Worm (Caenorhabditis elegans) whole organism, young adult: Measurements from ENCODE around the gene chhy-1.

Experiments used
- C06A6.2 ChIP-seq: fragments of 200-800 bp; sonication (Bioruptor generic); conservative IDR thresholded peaks from 2 replicates; pipeline ENCODE4 v1.3.6; 2022; ENCODE audit warnings: missing genetic modification characterization, missing compliant biosample characterization
- C17E4.6 ChIP-seq: fragments of 200-800 bp; sonication (Bioruptor generic); IDR thresholded peaks from 2 replicates; pipeline ENCODE4 v1.3.6; 2022; ENCODE audit warnings: missing genetic modification reagents, missing genetic modification characterization, missing compliant biosample characterization
- F22D6.2 ChIP-seq: sonication (generic microtip); optimal IDR thresholded peaks from 2 replicates; lab custom pipeline; 2016; ENCODE audit warnings: mild to moderate bottlenecking, missing genetic modification characterization, missing compliant biosample characterization
- F49E8.2 ChIP-seq: sonication (generic microtip); optimal IDR thresholded peaks from 3 replicates; lab custom pipeline; 2017; ENCODE audit warnings: missing genetic modification characterization, mild to moderate bottlenecking, missing compliant biosample characterization, antibody characterized with exemption, moderate library complexity; ENCODE audit not compliant: insufficient read depth
- F52B5.7 ChIP-seq: sonication (generic microtip); optimal IDR thresholded peaks from 2 replicates; lab custom pipeline; 2016; ENCODE audit warnings: mild to moderate bottlenecking, missing genetic modification characterization, missing compliant biosample characterization
- F55B11.4 ChIP-seq: sonication (generic microtip); optimal IDR thresholded peaks from 2 replicates; lab custom pipeline; 2016; ENCODE audit warnings: missing compliant biosample characterization, missing genetic modification characterization, borderline replicate concordance; ENCODE audit not compliant: insufficient read depth
- F57A8.1 ChIP-seq: fragments of 200-800 bp; sonication (Bioruptor generic); optimal IDR thresholded peaks from 2 replicates; lab custom pipeline; 2018; ENCODE audit warnings: mild to moderate bottlenecking, missing genetic modification characterization, moderate library complexity, missing compliant biosample characterization
- F57C9.4 ChIP-seq: sonication (generic microtip); optimal IDR thresholded peaks from 2 replicates; lab custom pipeline; 2017; ENCODE audit warnings: mild to moderate bottlenecking, missing genetic modification characterization, missing compliant biosample characterization
- K11D2.4 ChIP-seq: fragments of 200-800 bp; sonication (Bioruptor generic); IDR thresholded peaks from 2 replicates; pipeline ENCODE4 v1.3.6; 2022; ENCODE audit warnings: missing genetic modification reagents, missing genetic modification characterization, missing compliant biosample characterization
- Y53F4B.3 ChIP-seq: fragments of 200-800 bp; sonication (Bioruptor generic); IDR thresholded peaks from 2 replicates; pipeline ENCODE4 v1.3.6; 2022; ENCODE audit warnings: missing genetic modification reagents, missing genetic modification characterization, missing compliant biosample characterization
- aptf-3 ChIP-seq: fragments of 200-800 bp; sonication (Bioruptor generic); IDR thresholded peaks from 2 replicates; pipeline ENCODE4 v1.3.6; 2022; ENCODE audit warnings: missing genetic modification characterization, missing compliant biosample characterization
- atf-7 ChIP-seq: sonication (generic microtip); optimal IDR thresholded peaks from 2 replicates; lab custom pipeline; 2017; ENCODE audit warnings: mild to moderate bottlenecking, missing genetic modification characterization, missing compliant biosample characterization
- attf-6 ChIP-seq: fragments of 200-800 bp; sonication (Bioruptor generic); IDR thresholded peaks from 2 replicates; pipeline ENCODE4 v1.3.6; 2022; ENCODE audit warnings: missing genetic modification reagents, missing genetic modification characterization, missing compliant biosample characterization
- ccch-3 ChIP-seq: fragments of 200-800 bp; sonication (Bioruptor generic); optimal IDR thresholded peaks from 2 replicates; lab custom pipeline; 2018; ENCODE audit warnings: mild to moderate bottlenecking, missing genetic modification characterization, missing compliant biosample characterization
- ceh-27 ChIP-seq: fragments of 200-800 bp; sonication (Bioruptor generic); optimal IDR thresholded peaks from 2 replicates; lab custom pipeline; 2018; ENCODE audit warnings: mild to moderate bottlenecking, missing genetic modification characterization, moderate library complexity, missing compliant biosample characterization
- dpl-1 ChIP-seq: fragments of 150-350 bp; optimal IDR thresholded peaks from 2 replicates; lab custom pipeline; 2014; ENCODE audit warnings: missing biosample characterization, missing genetic modification reagents, missing genetic modification characterization
- efl-1 ChIP-seq: fragments of 150-350 bp; optimal IDR thresholded peaks from 2 replicates; lab custom pipeline; 2014; ENCODE audit warnings: missing biosample characterization, missing genetic modification reagents, missing genetic modification characterization
- ekl-4 ChIP-seq: fragments of 200-800 bp; sonication (Bioruptor generic); IDR thresholded peaks from 2 replicates; pipeline ENCODE4 v1.3.6; 2022; ENCODE audit warnings: missing genetic modification reagents, missing genetic modification characterization, missing compliant biosample characterization
- ets-4 ChIP-seq: fragments of 200-800 bp; sonication (Bioruptor generic); optimal IDR thresholded peaks from 2 replicates; lab custom pipeline; 2018; ENCODE audit warnings: mild to moderate bottlenecking, missing genetic modification characterization, missing compliant biosample characterization
- fkh-3 ChIP-seq: sonication (generic microtip); optimal IDR thresholded peaks from 2 replicates; lab custom pipeline; 2016; ENCODE audit warnings: mild to moderate bottlenecking, missing genetic modification characterization, missing compliant biosample characterization
- him-1 ChIP-seq: sonication (generic microtip); optimal IDR thresholded peaks from 2 replicates; lab custom pipeline; 2016; ENCODE audit warnings: missing genotype, missing genetic modification reagents, missing genetic modification characterization, missing compliant biosample characterization
- hmg-1.2 ChIP-seq: fragments of 200-800 bp; sonication (Bioruptor generic); IDR thresholded peaks from 2 replicates; pipeline ENCODE4 v1.3.6; 2022; ENCODE audit warnings: missing genetic modification reagents, missing genetic modification characterization, missing compliant biosample characterization
- lag-1 ChIP-seq: fragments of 200-800 bp; sonication (Bioruptor generic); IDR thresholded peaks from 2 replicates; pipeline ENCODE4 v1.3.6; 2022; ENCODE audit warnings: missing genetic modification reagents, missing genetic modification characterization, missing compliant biosample characterization
- let-526 ChIP-seq: fragments of 200-800 bp; sonication (Bioruptor generic); IDR thresholded peaks from 2 replicates; pipeline ENCODE4 v1.3.6; 2022; ENCODE audit warnings: missing genetic modification reagents, missing genetic modification characterization, missing compliant biosample characterization
- let-607 ChIP-seq, 2 experiments: fragments of 200-800 bp in 1 of 2; sonication (Bioruptor generic) in 1 of 2; sonication (generic microtip) in 1 of 2; optimal IDR thresholded peaks; 2 replicates each; lab custom pipeline; 2016 to 2018; ENCODE audit warnings: mild to moderate bottlenecking in 2 of 2, missing compliant biosample characterization in 2 of 2, missing genetic modification characterization in 2 of 2, moderate library complexity in 2 of 2, missing genotype in 1 of 2
- lin-54 ChIP-seq: fragments of 200-800 bp; sonication (Bioruptor generic); optimal IDR thresholded peaks from 2 replicates; lab custom pipeline; 2018; ENCODE audit warnings: mild to moderate bottlenecking, missing genetic modification characterization, missing compliant biosample characterization
- lsl-1 ChIP-seq: fragments of 200-800 bp; sonication (Bioruptor generic); optimal IDR thresholded peaks from 2 replicates; lab custom pipeline; 2018; ENCODE audit warnings: mild to moderate bottlenecking, missing genetic modification characterization, moderate library complexity, missing compliant biosample characterization
- nfya-1 ChIP-seq: sonication (generic microtip); optimal IDR thresholded peaks from 2 replicates; lab custom pipeline; 2017; ENCODE audit warnings: antibody characterized with exemption, missing compliant biosample characterization, missing genetic modification characterization, borderline replicate concordance; ENCODE audit not compliant: insufficient read depth
- nfyb-1 ChIP-seq: fragments of 200-800 bp; sonication (Bioruptor generic); IDR thresholded peaks from 2 replicates; pipeline ENCODE4 v1.3.6; 2022; ENCODE audit warnings: missing genetic modification reagents, missing genetic modification characterization, missing compliant biosample characterization
- nhr-179 ChIP-seq: sonication (generic microtip); optimal IDR thresholded peaks from 2 replicates; lab custom pipeline; 2016; ENCODE audit warnings: mild to moderate bottlenecking, missing genetic modification characterization, missing compliant biosample characterization
- rcor-1 ChIP-seq: fragments of 200-800 bp; sonication (Bioruptor generic); IDR thresholded peaks from 2 replicates; pipeline ENCODE4 v1.3.6; 2022; ENCODE audit warnings: missing genetic modification reagents, missing genetic modification characterization, missing compliant biosample characterization
- repo-1 ChIP-seq: sonication (generic microtip); optimal IDR thresholded peaks from 2 replicates; lab custom pipeline; 2017; ENCODE audit warnings: mild to moderate bottlenecking, missing genetic modification characterization, missing compliant biosample characterization
- sdz-38 ChIP-seq: sonication (generic microtip); optimal IDR thresholded peaks from 2 replicates; lab custom pipeline; 2016; ENCODE audit warnings: missing genotype, missing genetic modification characterization, missing compliant biosample characterization
- sea-2 ChIP-seq: fragments of 200-800 bp; sonication (Bioruptor generic); IDR thresholded peaks from 2 replicates; pipeline ENCODE4 v1.3.6; 2022; ENCODE audit warnings: missing genetic modification characterization, missing compliant biosample characterization
- snpc-4 ChIP-seq, 5 experiments: fragments of 150-350 bp in 1 of 5; sonication (generic microtip) in 4 of 5; optimal IDR thresholded peaks; 2 replicates each; lab custom pipeline; 2014 to 2018; ENCODE audit warnings: missing genetic modification characterization in 5 of 5, missing biosample characterization in 3 of 5, antibody characterized with exemption in 2 of 5, mild to moderate bottlenecking in 2 of 5, missing compliant biosample characterization in 2 of 5, missing genotype in 2 of 5, moderate library complexity in 2 of 5, missing genetic modification reagents in 1 of 5
- somi-1 ChIP-seq: fragments of 200-800 bp; sonication (Bioruptor generic); optimal IDR thresholded peaks from 2 replicates; lab custom pipeline; 2018; ENCODE audit warnings: mild to moderate bottlenecking, missing genetic modification characterization, missing compliant biosample characterization
- tbp1 ChIP-seq: fragments of 200-800 bp; sonication (Bioruptor generic); optimal IDR thresholded peaks from 2 replicates; lab custom pipeline; 2018; ENCODE audit warnings: mild to moderate bottlenecking, missing genetic modification characterization, missing compliant biosample characterization
- unc-130 ChIP-seq: sonication (generic microtip); optimal IDR thresholded peaks from 2 replicates; lab custom pipeline; 2016; ENCODE audit warnings: missing genetic modification reagents, missing genetic modification characterization, missing compliant biosample characterization
- unc-62 ChIP-seq: fragments of 150-350 bp; optimal IDR thresholded peaks from 2 replicates; lab custom pipeline; 2014; ENCODE audit warnings: missing biosample characterization, missing genetic modification reagents, missing genetic modification characterization
- zfh-2 ChIP-seq: fragments of 200-800 bp; sonication (Bioruptor generic); conservative IDR thresholded peaks from 2 replicates; pipeline ENCODE4 v1.3.6; 2022; ENCODE audit warnings: missing genetic modification reagents, missing genetic modification characterization, missing compliant biosample characterization
- ztf-26 ChIP-seq: sonication (generic microtip); optimal IDR thresholded peaks from 2 replicates; lab custom pipeline; 2017; ENCODE audit warnings: missing genetic modification characterization, missing compliant biosample characterization

Gene chhy-1

DNA sequence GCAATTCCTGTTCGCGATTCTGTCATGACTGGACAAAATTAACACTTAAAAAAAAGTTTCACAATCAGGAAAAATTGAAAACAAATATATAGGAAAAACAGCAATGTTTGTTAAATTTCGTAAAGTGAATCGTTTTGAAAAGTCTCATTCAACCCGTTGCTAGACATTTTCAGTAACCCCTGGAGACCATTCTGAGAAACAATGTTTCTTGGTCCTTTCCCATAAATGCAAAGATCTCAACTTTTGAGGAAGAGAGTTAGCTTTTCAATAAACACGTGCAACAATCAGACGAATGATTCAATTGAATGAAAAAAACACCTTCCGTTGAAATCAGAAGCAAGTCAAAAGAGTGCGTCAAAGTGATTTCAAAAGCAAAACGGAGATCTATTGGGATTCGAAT lies 7.3 kb downstream of the chhy-1 start, which contains the start of gene F28C6.9:
TSS of gene F28C6.9 (minus strand) at position 101 of the 400 bp plus-strand sequence.
- TF ChIP-seq ccch-3 (GFP tag; lab: Kevin White, UChicago) (no peak), atf-7 (tag; lab: Kevin White, UChicago) (no peak), ceh-27 (no peak), zfh-2 (GFP tag; lab: Robert Waterston, UW) (no peak), F57A8.1 (no peak), let-526 (GFP tag; lab: Robert Waterston, UW) (no peak), C06A6.2 (GFP tag; lab: Robert Waterston, UW) (no peak), rcor-1 (GFP tag; lab: Robert Waterston, UW) (no peak), F55B11.4 (tag; lab: Kevin White, UChicago) (no peak), fkh-3 (tag; lab: Kevin White, UChicago) (no peak), let-607 (tag; optimal IDR thresholded peaks at IDR 0.05; lab: Kevin White, UChicago) (no peak), unc-62 (GFP tag; lab: Kevin White, UChicago) (no peak), sdz-38 (tag; lab: Kevin White, UChicago) (no peak)

DNA sequence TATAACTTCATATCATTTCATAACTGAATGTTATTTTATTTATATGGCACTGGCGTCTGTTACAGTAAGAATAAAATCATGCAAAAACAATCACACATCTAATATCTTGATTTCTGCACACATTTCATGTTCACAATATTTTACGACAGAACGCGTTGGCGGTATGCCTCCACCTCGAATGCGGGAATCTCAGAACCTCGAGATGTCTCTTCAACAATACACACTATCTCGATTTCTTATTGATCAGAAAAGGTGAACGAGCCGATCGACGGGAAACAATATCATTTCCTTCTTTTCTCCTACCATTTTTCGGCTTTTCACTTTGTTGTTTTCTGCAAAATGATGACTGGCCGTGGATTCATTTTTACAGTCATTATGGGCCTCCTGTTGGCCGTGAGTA lies 9.8 kb downstream of the chhy-1 start, which contains the start of gene F28C6.10:
TSS of gene F28C6.10 (plus strand) at position 301 of the 400 bp plus-strand sequence.
- TF ChIP-seq ztf-26 (tag; lab: Kevin White, UChicago): no peak
- peak; percentile 28 for TF ChIP-seq him-1 (tag; lab: Kevin White, UChicago)
- no peak for TF ChIP-seq attf-6 (GFP tag; lab: Robert Waterston, UW)
- TF ChIP-seq F57C9.4 (tag; lab: Kevin White, UChicago): no peak

DNA sequence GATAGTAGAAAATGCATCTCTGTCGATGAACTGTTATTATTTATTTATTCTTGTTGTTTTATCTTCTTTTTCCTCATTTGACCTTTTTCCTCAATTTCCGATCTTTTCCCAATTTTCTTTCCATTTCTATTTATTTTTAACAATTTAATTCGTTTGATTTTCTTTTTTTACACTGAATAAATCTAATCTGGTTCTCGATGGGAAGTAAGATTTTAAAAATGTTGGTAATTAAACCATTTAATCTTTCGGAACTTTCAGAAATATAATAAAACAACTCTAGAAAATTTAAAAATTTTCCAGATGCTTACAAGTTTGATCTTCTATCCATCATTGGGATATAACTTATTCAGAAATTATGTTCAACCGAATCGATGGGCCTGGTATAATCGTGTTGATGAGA lies 10.9 kb downstream of the chhy-1 start, which contains the start of gene F28C6.8:
TSS of gene F28C6.8 (plus strand) at position 301 of the 400 bp plus-strand sequence.
- TF ChIP-seq F49E8.2: peak; percentile 16
- no peak for TF ChIP-seq C17E4.6 (GFP tag; lab: Robert Waterston, UW)
- TF ChIP-seq sea-2 (GFP tag; lab: Robert Waterston, UW): no peak
- TF ChIP-seq, all 124 proteins: peak for 1

DNA sequence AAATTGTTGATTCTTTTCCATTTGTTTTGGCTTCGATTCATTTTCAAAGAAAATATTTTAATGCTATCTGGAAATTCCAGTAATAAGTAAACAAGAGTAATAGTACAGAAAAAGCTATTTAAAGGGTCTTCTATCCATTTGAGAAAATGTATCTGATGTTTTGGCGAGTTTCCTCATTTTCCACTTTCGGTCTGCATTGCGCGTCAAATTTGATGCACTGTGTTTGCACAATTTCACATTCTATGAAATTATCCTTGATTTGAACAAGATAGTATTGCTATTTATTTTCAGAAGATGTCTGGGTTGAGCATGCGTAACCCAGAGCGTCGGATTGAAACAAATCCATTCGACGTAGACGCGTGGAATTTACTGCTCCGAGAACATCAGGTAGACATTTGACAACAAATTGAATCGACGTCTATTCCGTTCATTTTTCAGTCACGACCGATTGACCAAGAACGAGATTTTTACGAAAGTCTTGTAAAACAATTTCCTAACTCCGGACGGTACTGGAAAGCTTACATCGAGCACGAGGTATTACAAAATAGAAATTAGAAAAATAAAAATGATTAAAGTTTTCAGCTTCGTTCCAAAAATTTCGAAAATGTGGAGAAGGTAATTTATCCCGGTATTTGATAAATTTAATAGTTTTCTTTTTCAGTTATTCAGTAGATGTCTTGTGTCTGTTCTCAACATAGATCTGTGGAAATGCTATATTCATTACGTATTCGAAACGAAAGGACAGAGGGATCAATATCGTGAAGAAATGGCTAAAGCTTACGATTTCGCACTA lies 13.7 kb downstream of the chhy-1 start, which contains the start of gene suf-1:
TSS of gene suf-1 (plus strand) at position 280 of the 793 bp plus-strand sequence.
- TF ChIP-seq lag-1 (GFP tag; lab: Robert Waterston, UW): no peak
- TF ChIP-seq let-526 (GFP tag; lab: Robert Waterston, UW): no peak
- TF ChIP-seq ekl-4 (GFP tag; lab: Robert Waterston, UW): peak; percentile 90
- no peak for TF ChIP-seq nhr-179 (tag; lab: Kevin White, UChicago)
- TF ChIP-seq somi-1 (GFP tag; lab: Kevin White, UChicago): no peak
- peak; percentile 39; the same call in 1 of the 2 replicates for TF ChIP-seq nfyb-1 (GFP tag; lab: Robert Waterston, UW)
- peak; percentile 36 for TF ChIP-seq tbp1
- TF ChIP-seq F49E8.2: peak; percentile 94
- peak; percentile 56 for TF ChIP-seq atf-7 (tag; lab: Kevin White, UChicago)
- peak; percentile 22 for TF ChIP-seq F52B5.7 (tag; lab: Kevin White, UChicago)
- TF ChIP-seq unc-130 (GFP tag; lab: Kevin White, UChicago): peak; percentile 69
- TF ChIP-seq Y53F4B.3 (GFP tag; lab: Robert Waterston, UW): no peak
- TF ChIP-seq repo-1: no peak
- peak; percentile 49 for TF ChIP-seq snpc-4 (GFP tag; optimal IDR thresholded peaks at IDR 0.05; lab: Kevin White, UChicago)
- TF ChIP-seq snpc-4 (tag; optimal IDR thresholded peaks at IDR 0.05; lab: Kevin White, UChicago): peak in 3 of 4 experiments; percentile 29 to 81 (median 42)
- TF ChIP-seq lin-54 (GFP tag; lab: Kevin White, UChicago): peak; percentile 73
- no peak for TF ChIP-seq ets-4
- TF ChIP-seq aptf-3 (GFP tag; lab: Robert Waterston, UW): peak; percentile 13; the same call in 1 of the 2 replicates
- TF ChIP-seq F22D6.2 (tag; lab: Kevin White, UChicago): no peak
- peak; percentile 43 for TF ChIP-seq efl-1 (GFP tag; lab: Kevin White, UChicago)
- no peak for TF ChIP-seq dpl-1
- TF ChIP-seq nfya-1 (tag; lab: Kevin White, UChicago): no peak
- TF ChIP-seq K11D2.4 (GFP tag; lab: Robert Waterston, UW): 0 out of 2 replicates have a peak, but pooled peaks have one; percentile 10
- peak; percentile 49; the same call in 1 of the 2 replicates for TF ChIP-seq hmg-1.2 (GFP tag; lab: Robert Waterston, UW)
- TF ChIP-seq lsl-1 (GFP tag; lab: Kevin White, UChicago): peak; percentile 58
